Worm (Caenorhabditis elegans): Measurements from ENCODE around the gene F56C9.8.

DNA sequence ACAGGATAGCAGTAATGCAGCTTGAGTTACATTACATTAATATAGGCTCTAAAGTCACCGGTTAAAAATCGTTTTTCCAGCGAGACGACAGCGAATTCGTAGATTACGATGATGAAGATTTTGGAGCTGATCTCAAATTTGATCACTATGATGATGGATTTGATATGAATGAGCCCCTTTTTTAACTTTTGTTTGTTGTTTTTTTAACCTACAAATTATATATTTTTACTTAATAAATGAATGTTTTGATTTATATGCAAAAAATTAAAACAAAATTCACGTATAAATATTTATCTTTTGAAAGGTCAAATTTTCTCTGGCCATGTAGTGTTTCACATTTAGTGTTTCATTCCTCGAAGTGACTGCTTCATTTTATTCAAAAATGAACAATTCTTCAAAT, 24.1 kb upstream of the F56C9.8 start, which contains the start of gene F08F8.6:
- TF ChIP-seq ama-1 (optimal IDR thresholded peaks at IDR 0.05) (no peak), pqm-1 (tag; optimal IDR thresholded peaks at IDR 0.05) (no peak), rnt-1 (tag; optimal IDR thresholded peaks at IDR 0.05) (no peak), ahr-1 (tag; optimal IDR thresholded peaks at IDR 0.05) (no peak), ceh-2 (tag; optimal IDR thresholded peaks at IDR 0.05) (no peak)

Data from whole organism, late embryonic.